Fruit fly (Drosophila melanogaster) whole organism, wandering third instar larva: Measurements from ENCODE around the gene Muc68Ca.

ENCODE experiments used
- GATAd ChIP-seq: sonication (Bioruptor generic); optimal IDR thresholded peaks from 2 replicates; lab custom pipeline; 2016; ENCODE audit warnings: missing biosample characterization, missing genetic modification characterization
- Hr78 ChIP-seq: fragments of >200 bp; optimal IDR thresholded peaks from 2 replicates; lab custom pipeline; 2017; ENCODE audit warnings: missing biosample characterization, missing genetic modification characterization
- Myc ChIP-seq: fragments of >200 bp; optimal IDR thresholded peaks from 2 replicates; lab custom pipeline; 2017
- OdsH ChIP-seq: fragments of 200-800 bp; sonication (Bioruptor generic); optimal IDR thresholded peaks from 2 replicates; lab custom pipeline; 2016; ENCODE audit warnings: missing biosample characterization, mild to moderate bottlenecking, missing genetic modification characterization
- Sp1 ChIP-seq: fragments of 200-800 bp; sonication (Bioruptor generic); optimal IDR thresholded peaks from 3 replicates; lab custom pipeline; 2019; ENCODE audit warnings: missing biosample characterization, mild to moderate bottlenecking, missing genetic modification characterization, moderate library complexity
- br ChIP-seq: fragments of 200-800 bp; sonication (Bioruptor generic); optimal IDR thresholded peaks from 2 replicates; lab custom pipeline; 2016; ENCODE audit warnings: missing biosample characterization, missing genetic modification characterization
- dl ChIP-seq, 2 experiments: fragments of 175-275, 200-275 bp in 1 of 2; fragments of 200-275 bp in 1 of 2; sonication (Bioruptor generic); optimal IDR thresholded peaks; lab custom pipeline; 2018; ENCODE audit warnings: mild to moderate bottlenecking in 2 of 2, missing biosample characterization in 2 of 2, missing genetic modification characterization in 2 of 2, moderate library complexity in 2 of 2; ENCODE audit not compliant: partially characterized antibody in 2 of 2, insufficient read depth in 1 of 2
- dmrt93B ChIP-seq: fragments of 200-800 bp; sonication (Bioruptor generic); optimal IDR thresholded peaks from 2 replicates; lab custom pipeline; 2018; ENCODE audit warnings: missing biosample characterization, mild to moderate bottlenecking, missing genetic modification characterization
- fru ChIP-seq: fragments of 200-800 bp; sonication (Bioruptor generic); optimal IDR thresholded peaks from 3 replicates; lab custom pipeline; 2016; ENCODE audit warnings: missing biosample characterization, mild to moderate bottlenecking, missing genetic modification characterization
- pan ChIP-seq: fragments of >200 bp; optimal IDR thresholded peaks from 2 replicates; lab custom pipeline; 2017
- psq ChIP-seq: fragments of 200-800 bp; sonication (Bioruptor generic); optimal IDR thresholded peaks from 3 replicates; lab custom pipeline; 2017; ENCODE audit warnings: missing biosample characterization, mild to moderate bottlenecking, missing genetic modification characterization, moderate library complexity
- tai ChIP-seq: sonication (Bioruptor generic); optimal IDR thresholded peaks from 2 replicates; lab custom pipeline; 2016; ENCODE audit warnings: missing biosample characterization, missing genetic modification characterization
- usp ChIP-seq: fragments of >200 bp; optimal IDR thresholded peaks from 2 replicates; lab custom pipeline; 2017; ENCODE audit warnings: missing biosample characterization, missing genetic modification characterization

- TF ChIP-seq fru (GFP tag; lab: Kevin White, UChicago), result no peak
- no peak for TF ChIP-seq dl (GFP tag; optimal IDR thresholded peaks at IDR 0.05; lab: Kevin White, UChicago; ENCODE audit: insufficient read depth in 1 of 2, partially characterized antibody in 2 of 2)
- TF ChIP-seq GATAd, result no peak
- peak; percentile 65 for TF ChIP-seq OdsH (GFP tag; lab: Kevin White, UChicago)
- TF ChIP-seq pan (lab: Kevin White, UChicago), result no peak
- TF ChIP-seq Sp1 (GFP tag; lab: Kevin White, UChicago), result no peak
- TF ChIP-seq psq (GFP tag; lab: Kevin White, UChicago), result peak; percentile 54
- TF ChIP-seq Hr78 (GFP tag; lab: Kevin White, UChicago), result no peak
- no peak for TF ChIP-seq tai (GFP tag; lab: Kevin White, UChicago)
- peak; percentile 58 for TF ChIP-seq br
- peak; percentile 78 for TF ChIP-seq Myc (lab: Kevin White, UChicago)
- no peak for TF ChIP-seq dmrt93B (GFP tag; lab: Kevin White, UChicago)
- no peak for TF ChIP-seq usp (GFP tag; lab: Kevin White, UChicago)
Measured at dm6 chr3L:11648410-11648809, 28.5 kb upstream of the Muc68Ca start, which contains the start of the genes RIOK1 and Polr3H.
